Worm (Caenorhabditis elegans) whole organism, L3 larva: ENCODE results near the gene ptb-1.

Experiments
- elt-2 ChIP-seq: sonication (generic microtip); optimal IDR thresholded peaks from 2 replicates; lab custom pipeline; 2016; ENCODE audit warnings: missing genetic modification reagents, mild to moderate bottlenecking, missing genetic modification characterization, missing compliant biosample characterization
- fos-1 ChIP-seq: fragments of 150-350 bp; optimal IDR thresholded peaks from 2 replicates; lab custom pipeline; 2014; ENCODE audit warnings: missing biosample characterization, missing genetic modification characterization
- nhr-237 ChIP-seq: fragments of 150-350 bp; optimal IDR thresholded peaks from 2 replicates; lab custom pipeline; 2014; ENCODE audit warnings: missing biosample characterization, missing genetic modification characterization
- pha-4 ChIP-seq: fragments of 150-350 bp; optimal IDR thresholded peaks from 2 replicates; lab custom pipeline; 2014; ENCODE audit warnings: missing biosample characterization, missing genetic modification reagents, missing genetic modification characterization
- pqm-1 ChIP-seq: fragments of 150-350 bp; optimal IDR thresholded peaks from 2 replicates; lab custom pipeline; 2017; ENCODE audit warnings: missing biosample characterization, missing genetic modification characterization, inconsistent platforms
- sea-2 ChIP-seq: fragments of 150-350 bp; sonication (generic microtip); optimal IDR thresholded peaks from 4 replicates; lab custom pipeline; 2014; ENCODE audit warnings: missing biosample characterization, missing genetic modification reagents, missing genetic modification characterization
- snpc-4 ChIP-seq: fragments of 150-350 bp; optimal IDR thresholded peaks from 2 replicates; lab custom pipeline; 2014; ENCODE audit warnings: missing biosample characterization, missing genetic modification characterization
- unc-62 ChIP-seq: fragments of 150-350 bp; sonication (generic microtip); optimal IDR thresholded peaks from 4 replicates; lab custom pipeline; 2014; ENCODE audit warnings: missing biosample characterization, missing genetic modification reagents, missing genetic modification characterization

DNA sequence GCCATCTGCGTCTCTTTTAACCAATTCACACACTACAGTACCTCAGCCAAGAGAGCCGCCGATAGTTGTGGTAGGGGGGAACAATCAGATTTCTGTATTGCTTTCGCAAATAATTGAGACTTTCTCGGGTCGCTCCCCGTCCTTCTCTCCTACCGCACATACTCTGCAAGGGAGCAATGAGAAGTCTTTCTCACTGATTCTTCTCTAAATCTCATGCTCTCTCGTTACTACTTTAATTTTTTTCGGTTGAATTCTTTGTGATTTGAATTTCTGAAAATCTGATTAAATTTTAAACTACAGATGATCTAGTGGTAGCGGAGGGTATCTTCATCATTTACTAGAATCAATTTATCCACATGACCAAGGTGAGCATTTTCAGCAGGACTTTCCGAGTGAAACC is at the start of gene ptb-1:
- TF ChIP-seq pha-4 (tag; lab: Kevin White, UChicago), result no peak
- no peak for TF ChIP-seq fos-1 (tag; lab: Kevin White, UChicago)
- no peak for TF ChIP-seq elt-2 (tag; lab: Kevin White, UChicago)
- TF ChIP-seq sea-2 (GFP tag; lab: Kevin White, UChicago), result no peak
- TF ChIP-seq unc-62 (GFP tag; lab: Kevin White, UChicago), result no peak
- no peak for TF ChIP-seq pqm-1 (tag; lab: Kevin White, UChicago)
- TF ChIP-seq snpc-4 (tag; lab: Kevin White, UChicago), result no peak
- no peak for TF ChIP-seq nhr-237 (tag; lab: Kevin White, UChicago)
